Fruit fly (Drosophila melanogaster): Measurements from ENCODE around the gene CG3581.
A peak's percentile ranks its signal among the peaks of the same experiment; 100 is the strongest.

CG3581 gene

dm6 chr3R:19340312-19341079 lies 34.1 kb downstream of the CG3581 start (continued):
- TF ChIP-seq CG14014 (GFP tag; IDR thresholded peaks at IDR 0.05) (no peak), Fer1 (GFP tag; optimal IDR thresholded peaks at IDR 0.05) (no peak), stwl (tag; optimal IDR thresholded peaks at IDR 0.05) (no peak), CG42726 (GFP tag; IDR thresholded peaks at IDR 0.05; ENCODE audit: partially characterized antibody) (no peak), Abd-B (GFP tag; optimal IDR thresholded peaks at IDR 0.05) (no peak), Neu2 (GFP tag; optimal IDR thresholded peaks at IDR 0.05; ENCODE audit: borderline replicate concordance) (no peak), CG9727 (GFP tag; optimal IDR thresholded peaks at IDR 0.05) (peak; percentile 48), CG14710 (tag; optimal IDR thresholded peaks at IDR 0.05) (peak; percentile 7), gem (tag; optimal IDR thresholded peaks at IDR 0.05) (peak; percentile 4), tll (GFP tag; optimal IDR thresholded peaks at IDR 0.05) (peak in 1 of 2 experiments; percentile 69), zf30C (GFP tag; optimal IDR thresholded peaks at IDR 0.05) (peak; percentile 74), CG14860 (GFP tag; IDR thresholded peaks at IDR 0.05; ENCODE audit: partially characterized antibody) (no peak), CG10267 (tag; optimal IDR thresholded peaks at IDR 0.05) (peak; percentile 13), ERR (GFP tag; optimal IDR thresholded peaks at IDR 0.05) (no peak), dmrt11E (tag; optimal IDR thresholded peaks at IDR 0.05) (peak; percentile 41), CG15696 (tag; optimal IDR thresholded peaks at IDR 0.05) (peak; percentile 74), tx (GFP tag; optimal IDR thresholded peaks at IDR 0.05) (no peak), Kr (GFP tag; optimal IDR thresholded peaks at IDR 0.05) (peak; percentile 31), CG7987 (GFP tag; optimal IDR thresholded peaks at IDR 0.05) (no peak), CG8290 (GFP tag; optimal IDR thresholded peaks at IDR 0.05) (no peak), CG8290 (tag; optimal IDR thresholded peaks at IDR 0.05) (no peak), Gsc (GFP tag; IDR thresholded peaks at IDR 0.05) (no peak), CG1602 (GFP tag; optimal IDR thresholded peaks at IDR 0.05) (no peak), CG30431 (GFP tag; optimal IDR thresholded peaks at IDR 0.05) (no peak), Hr78 (GFP tag; optimal IDR thresholded peaks at IDR 0.05) (no peak), CG11093 (GFP tag; IDR thresholded peaks at IDR 0.05) (no peak)

dm6 chr3R:19339205-19339724 lies 35.3 kb downstream of the CG3581 start:
- no peak for TF ChIP-seq kah (GFP tag; optimal IDR thresholded peaks at IDR 0.05)
- no peak for TF ChIP-seq CG13123 (GFP tag; optimal IDR thresholded peaks at IDR 0.05)
- no peak for TF ChIP-seq Sin3A (optimal IDR thresholded peaks at IDR 0.05)
- no peak for TF ChIP-seq Opbp (GFP tag; IDR thresholded peaks at IDR 0.05; ENCODE audit: partially characterized antibody)
- no peak for TF ChIP-seq zfh2 (GFP tag; optimal IDR thresholded peaks at IDR 0.05)
- no peak for TF ChIP-seq gsb-n (tag; optimal IDR thresholded peaks at IDR 0.05)
- TF ChIP-seq CG8388 (GFP tag; optimal IDR thresholded peaks at IDR 0.05), result peak; percentile 26
- peak; percentile 86 for TF ChIP-seq CG8765 (GFP tag; IDR thresholded peaks at IDR 0.05)
- TF ChIP-seq mld (GFP tag; IDR thresholded peaks at IDR 0.05; ENCODE audit: partially characterized antibody), result no peak
- no peak for TF ChIP-seq Drgx (GFP tag; IDR thresholded peaks at IDR 0.05)
- TF ChIP-seq CG13296 (GFP tag; optimal IDR thresholded peaks at IDR 0.05), result no peak
- no peak for TF ChIP-seq Ptx1 (GFP tag; IDR thresholded peaks at IDR 0.05)
- TF ChIP-seq CG13894 (tag; optimal IDR thresholded peaks at IDR 0.05), result no peak
- TF ChIP-seq br (optimal IDR thresholded peaks at IDR 0.05), result no peak
- no peak for TF ChIP-seq pb (GFP tag; optimal IDR thresholded peaks at IDR 0.05)
- TF ChIP-seq Hr3 (GFP tag; optimal IDR thresholded peaks at IDR 0.05), result no peak
- no peak for TF ChIP-seq Hey (tag; optimal IDR thresholded peaks at IDR 0.05)
- no peak for TF ChIP-seq wek (GFP tag; optimal IDR thresholded peaks at IDR 0.05)
- no peak for TF ChIP-seq CHES-1-like (GFP tag; optimal IDR thresholded peaks at IDR 0.05)
- TF ChIP-seq stc (GFP tag; IDR thresholded peaks at IDR 0.05), result no peak
- no peak for TF ChIP-seq Sox100B (GFP tag; optimal IDR thresholded peaks at IDR 0.05)
- TF ChIP-seq trem (tag; optimal IDR thresholded peaks at IDR 0.05), result peak; percentile 22
- TF ChIP-seq da (GFP tag; optimal IDR thresholded peaks at IDR 0.05), result no peak
- no peak for TF ChIP-seq CG17385 (GFP tag; optimal IDR thresholded peaks at IDR 0.05)
- no peak for TF ChIP-seq yki (optimal IDR thresholded peaks at IDR 0.05)
